Worm (Caenorhabditis elegans) whole organism, L2 larva: Measurements from ENCODE around the gene kvs-4.

Experiments used
- C34F6.9 ChIP-seq: fragments of 150-350 bp; optimal IDR thresholded peaks from 2 replicates; lab custom pipeline; 2014; ENCODE audit warnings: missing biosample characterization, missing genetic modification characterization
- F13H6.1 ChIP-seq: sonication (generic microtip); optimal IDR thresholded peaks from 2 replicates; lab custom pipeline; 2016; ENCODE audit warnings: missing genetic modification characterization, missing compliant biosample characterization
- R02D3.7 ChIP-seq: fragments of 150-350 bp; optimal IDR thresholded peaks from 2 replicates; lab custom pipeline; 2014; ENCODE audit warnings: missing biosample characterization, missing genetic modification characterization
- Y55F3AM.14 ChIP-seq: fragments of 200-800 bp; sonication (Bioruptor generic); optimal IDR thresholded peaks from 2 replicates; lab custom pipeline; 2018; ENCODE audit warnings: mild to moderate bottlenecking, missing genetic modification characterization, missing compliant biosample characterization
- alr-1 ChIP-seq: fragments of 150-350 bp; optimal IDR thresholded peaks from 2 replicates; lab custom pipeline; 2014; ENCODE audit warnings: missing biosample characterization, missing genetic modification characterization
- aly-2 ChIP-seq: fragments of 150-350 bp; optimal IDR thresholded peaks from 2 replicates; lab custom pipeline; 2014; ENCODE audit warnings: missing biosample characterization, missing genetic modification characterization
- ama-1 ChIP-seq: fragments of 150-350 bp; optimal IDR thresholded peaks from 2 replicates; lab custom pipeline; 2018; ENCODE audit warnings: inconsistent platforms
- blmp-1 ChIP-seq: sonication (generic microtip); optimal IDR thresholded peaks from 2 replicates; lab custom pipeline; 2017; ENCODE audit warnings: missing genetic modification characterization, mild to moderate bottlenecking, missing compliant biosample characterization, antibody characterized with exemption, moderate library complexity; ENCODE audit not compliant: insufficient read depth
- ceh-16 ChIP-seq: fragments of 150-350 bp; optimal IDR thresholded peaks from 2 replicates; lab custom pipeline; 2014; ENCODE audit warnings: missing biosample characterization, missing genetic modification characterization
- ceh-82 ChIP-seq: fragments of 150-350 bp; optimal IDR thresholded peaks from 2 replicates; lab custom pipeline; 2014; ENCODE audit warnings: missing biosample characterization, missing genetic modification characterization
- crh-2 ChIP-seq: sonication (generic microtip); optimal IDR thresholded peaks from 2 replicates; lab custom pipeline; 2017; ENCODE audit warnings: missing biosample characterization, missing genetic modification characterization
- dmd-4 ChIP-seq: sonication (generic microtip); optimal IDR thresholded peaks from 2 replicates; lab custom pipeline; 2017; ENCODE audit warnings: missing biosample characterization, missing genetic modification characterization
- egl-27 ChIP-seq: sonication (generic microtip); optimal IDR thresholded peaks from 3 replicates; lab custom pipeline; 2017; ENCODE audit warnings: missing biosample characterization, missing genetic modification reagents, missing genetic modification characterization
- elt-1 ChIP-seq: fragments of 150-350 bp; optimal IDR thresholded peaks from 2 replicates; lab custom pipeline; 2014; ENCODE audit warnings: missing biosample characterization, missing genetic modification characterization
- elt-3 ChIP-seq: sonication (generic microtip); optimal IDR thresholded peaks from 2 replicates; lab custom pipeline; 2017; ENCODE audit warnings: missing biosample characterization, missing genetic modification characterization
- gmeb-1 ChIP-seq: fragments of 150-350 bp; optimal IDR thresholded peaks from 2 replicates; lab custom pipeline; 2014; ENCODE audit warnings: missing biosample characterization, missing genetic modification characterization
- lin-11 ChIP-seq: fragments of 150-350 bp; sonication (generic microtip); optimal IDR thresholded peaks from 2 replicates; lab custom pipeline; 2014; ENCODE audit warnings: missing biosample characterization, missing genetic modification characterization, inconsistent platforms, mixed read lengths
- lin-13 ChIP-seq: fragments of 150-350 bp; optimal IDR thresholded peaks from 2 replicates; lab custom pipeline; 2014; ENCODE audit warnings: missing biosample characterization, missing genetic modification reagents, missing genetic modification characterization
- lin-39 ChIP-seq: fragments of 150-350 bp; optimal IDR thresholded peaks from 2 replicates; lab custom pipeline; 2014; ENCODE audit warnings: missing biosample characterization, missing genetic modification reagents, missing genetic modification characterization
- lsy-2 ChIP-seq, 2 experiments: fragments of 150-350 bp in 1 of 2; sonication (generic microtip) in 1 of 2; optimal IDR thresholded peaks; 2 replicates each; lab custom pipeline; 2014 to 2017; ENCODE audit warnings: missing biosample characterization in 2 of 2, missing genetic modification characterization in 2 of 2
- mab-5 ChIP-seq: fragments of 150-350 bp; optimal IDR thresholded peaks from 2 replicates; lab custom pipeline; 2014; ENCODE audit warnings: missing biosample characterization, missing genetic modification characterization
- mbf-1 ChIP-seq: sonication (generic microtip); optimal IDR thresholded peaks from 2 replicates; lab custom pipeline; 2017; ENCODE audit warnings: missing biosample characterization, missing genetic modification characterization
- mdl-1 ChIP-seq, 2 experiments: fragments of 150-350 bp in 1 of 2; sonication (generic microtip) in 1 of 2; optimal IDR thresholded peaks; 2 replicates each; lab custom pipeline; 2017; ENCODE audit warnings: missing biosample characterization in 2 of 2, missing genetic modification characterization in 2 of 2
- nhr-10 ChIP-seq: sonication (generic microtip); optimal IDR thresholded peaks from 2 replicates; lab custom pipeline; 2017; ENCODE audit warnings: missing biosample characterization, missing genetic modification characterization
- nhr-11 ChIP-seq: fragments of 150-350 bp; optimal IDR thresholded peaks from 2 replicates; lab custom pipeline; 2014; ENCODE audit warnings: missing biosample characterization, missing genetic modification characterization
- nhr-12 ChIP-seq: fragments of 150-350 bp; optimal IDR thresholded peaks from 2 replicates; lab custom pipeline; 2014; ENCODE audit warnings: missing biosample characterization, missing genetic modification characterization
- nhr-129 ChIP-seq: fragments of 150-350 bp; optimal IDR thresholded peaks from 2 replicates; lab custom pipeline; 2014; ENCODE audit warnings: missing biosample characterization, missing genetic modification characterization
- nhr-21 ChIP-seq: fragments of 150-350 bp; optimal IDR thresholded peaks from 2 replicates; lab custom pipeline; 2014; ENCODE audit warnings: missing biosample characterization, missing genetic modification characterization
- nhr-237 ChIP-seq: fragments of 150-350 bp; optimal IDR thresholded peaks from 2 replicates; lab custom pipeline; 2014; ENCODE audit warnings: missing biosample characterization, missing genetic modification characterization
- nhr-25 ChIP-seq: fragments of 150-350 bp; sonication (generic microtip); optimal IDR thresholded peaks from 3 replicates; lab custom pipeline; 2014; ENCODE audit warnings: missing biosample characterization, missing genetic modification characterization
- nhr-6 ChIP-seq: fragments of 150-350 bp; optimal IDR thresholded peaks from 2 replicates; lab custom pipeline; 2014; ENCODE audit warnings: missing biosample characterization, missing genetic modification characterization
- nhr-77 ChIP-seq: fragments of 150-350 bp; optimal IDR thresholded peaks from 2 replicates; lab custom pipeline; 2014; ENCODE audit warnings: missing biosample characterization, missing genetic modification characterization
- peb-1 ChIP-seq: fragments of 150-350 bp; optimal IDR thresholded peaks from 2 replicates; lab custom pipeline; 2014; ENCODE audit warnings: missing biosample characterization, missing genetic modification characterization
- sem-4 ChIP-seq: fragments of 150-350 bp; optimal IDR thresholded peaks from 2 replicates; lab custom pipeline; 2014; ENCODE audit warnings: missing biosample characterization, missing genetic modification reagents, missing genetic modification characterization
- skn-1 ChIP-seq: sonication (generic microtip); optimal IDR thresholded peaks from 2 replicates; lab custom pipeline; 2017; ENCODE audit warnings: missing biosample characterization, missing genetic modification characterization
- sma-9 ChIP-seq, 2 experiments: fragments of 150-350 bp in 1 of 2; sonication (generic microtip) in 1 of 2; optimal IDR thresholded peaks; 2 replicates each; lab custom pipeline; 2014 to 2016; ENCODE audit warnings: missing genetic modification characterization in 2 of 2, mild to moderate bottlenecking in 1 of 2, missing biosample characterization in 1 of 2, missing compliant biosample characterization in 1 of 2, missing genetic modification reagents in 1 of 2, moderate library complexity in 1 of 2
- snpc-4 ChIP-seq: fragments of 150-350 bp; optimal IDR thresholded peaks from 2 replicates; lab custom pipeline; 2014; ENCODE audit warnings: missing biosample characterization, missing genetic modification characterization
- unc-39 ChIP-seq: fragments of 150-350 bp; optimal IDR thresholded peaks from 2 replicates; lab custom pipeline; 2014; ENCODE audit warnings: missing biosample characterization, missing genetic modification characterization
- unc-55 ChIP-seq: fragments of 150-350 bp; sonication (generic microtip); optimal IDR thresholded peaks from 3 replicates; lab custom pipeline; 2014; ENCODE audit warnings: missing biosample characterization, missing genetic modification reagents, missing genetic modification characterization
- unc-62 ChIP-seq: fragments of 150-350 bp; optimal IDR thresholded peaks from 2 replicates; lab custom pipeline; 2014; ENCODE audit warnings: missing biosample characterization, missing genetic modification reagents, missing genetic modification characterization
- zag-1 ChIP-seq: fragments of 150-350 bp; optimal IDR thresholded peaks from 2 replicates; lab custom pipeline; 2014; ENCODE audit warnings: missing biosample characterization, missing genetic modification characterization
- ztf-1 ChIP-seq: fragments of 200-800 bp; sonication (Bioruptor generic); conservative IDR thresholded peaks from 2 replicates; pipeline ENCODE4 v1.3.6; 2022; ENCODE audit warnings: missing genetic modification characterization, missing compliant biosample characterization
- ztf-11 ChIP-seq: sonication (generic microtip); optimal IDR thresholded peaks from 2 replicates; lab custom pipeline; 2017; ENCODE audit warnings: missing biosample characterization, missing genetic modification characterization
- ztf-4 ChIP-seq: fragments of 150-350 bp; optimal IDR thresholded peaks from 2 replicates; lab custom pipeline; 2014; ENCODE audit warnings: missing biosample characterization, missing genetic modification characterization

The kvs-4 gene

ce11 chrIII:10994085-10994484, 18.3 kb upstream of the kvs-4 start:
- TF ChIP-seq unc-39 (no peak), nhr-237 (no peak), nhr-25 (tag; lab: Kevin White, UChicago) (no peak), unc-62 (GFP tag; lab: Kevin White, UChicago) (no peak), elt-3 (tag; lab: Kevin White, UChicago) (no peak), mbf-1 (tag; lab: Kevin White, UChicago) (no peak), F13H6.1 (no peak), aly-2 (tag; lab: Kevin White, UChicago) (no peak), unc-55 (GFP tag; lab: Kevin White, UChicago) (no peak), mab-5 (no peak), nhr-11 (tag; lab: Kevin White, UChicago) (no peak)

- no peak for TF ChIP-seq nhr-129
- no peak for TF ChIP-seq C34F6.9 (tag; lab: Kevin White, UChicago)
- TF ChIP-seq sem-4 (tag; lab: Kevin White, UChicago), result no peak
- no peak for TF ChIP-seq gmeb-1 (tag; lab: Kevin White, UChicago)
- TF ChIP-seq nhr-10, result no peak
- no peak for TF ChIP-seq mbf-1 (tag; lab: Kevin White, UChicago)
- no peak for TF ChIP-seq ama-1 (lab: Kevin White, UChicago)
- no peak for TF ChIP-seq ceh-16 (tag; lab: Kevin White, UChicago)
- TF ChIP-seq crh-2, result no peak
- no peak for TF ChIP-seq skn-1 (tag; lab: Kevin White, UChicago)
- no peak for TF ChIP-seq dmd-4 (tag; lab: Kevin White, UChicago)
- no peak for TF ChIP-seq ceh-82 (tag; lab: Kevin White, UChicago)
- TF ChIP-seq alr-1 (tag; lab: Kevin White, UChicago), result no peak
- no peak for TF ChIP-seq lsy-2 (tag; optimal IDR thresholded peaks at IDR 0.05; lab: Kevin White, UChicago)
- no peak for TF ChIP-seq peb-1 (tag; lab: Kevin White, UChicago)
- TF ChIP-seq ztf-1 (GFP tag; lab: Robert Waterston, UW), result no peak
- TF ChIP-seq nhr-77 (tag; lab: Kevin White, UChicago), result no peak
- no peak for TF ChIP-seq nhr-21
- TF ChIP-seq nhr-6 (tag; lab: Kevin White, UChicago), result no peak
- TF ChIP-seq ztf-11 (tag; lab: Kevin White, UChicago), result no peak
Observed at ce11 chrIII:10995156-10995555, 17.2 kb upstream of the kvs-4 start, which contains the start of gene dmsr-5. TSS of gene dmsr-5 (minus strand) at chrIII:10995256.

- TF ChIP-seq crh-2 (no peak), elt-1 (tag; lab: Kevin White, UChicago) (no peak), peb-1 (tag; lab: Kevin White, UChicago) (no peak), mbf-1 (tag; lab: Kevin White, UChicago) (no peak), nhr-25 (tag; lab: Kevin White, UChicago) (no peak)
Observed at ce11 chrIII:11002808-11003207, 9.6 kb upstream of the kvs-4 start.

- TF ChIP-seq zag-1 (peak; percentile 50), nhr-25 (tag; lab: Kevin White, UChicago) (peak; percentile 68), lin-13 (peak; percentile 85), skn-1 (tag; lab: Kevin White, UChicago) (no peak), blmp-1 (tag; lab: Kevin White, UChicago) (peak; percentile 56), nhr-11 (tag; lab: Kevin White, UChicago) (no peak), unc-62 (GFP tag; lab: Kevin White, UChicago) (no peak), R02D3.7 (tag; lab: Kevin White, UChicago) (peak; percentile 30), lin-11 (tag; lab: Kevin White, UChicago) (peak; percentile 78), F13H6.1 (peak; percentile 67), ztf-11 (tag; lab: Kevin White, UChicago) (no peak), lin-39 (no peak), egl-27 (tag; lab: Kevin White, UChicago) (no peak), lsy-2 (tag; optimal IDR thresholded peaks at IDR 0.05; lab: Kevin White, UChicago) (peak; percentile 71 to 91), mab-5 (peak; percentile 65), ama-1 (lab: Kevin White, UChicago) (peak; percentile 35), nhr-21 (peak; percentile 69), unc-55 (GFP tag; lab: Kevin White, UChicago) (peak; percentile 98), dmd-4 (tag; lab: Kevin White, UChicago) (no peak), ztf-1 (GFP tag; lab: Robert Waterston, UW) (no peak), Y55F3AM.14 (GFP tag; lab: Kevin White, UChicago) (no peak), sma-9 (GFP tag; optimal IDR thresholded peaks at IDR 0.05; lab: Kevin White, UChicago) (peak; percentile 73), sma-9 (tag; optimal IDR thresholded peaks at IDR 0.05; lab: Kevin White, UChicago) (no peak), nhr-6 (tag; lab: Kevin White, UChicago) (peak; percentile 1), mdl-1 (tag; optimal IDR thresholded peaks at IDR 0.05; lab: Kevin White, UChicago) (peak in 1 of 2 experiments; percentile 13), snpc-4 (tag; lab: Kevin White, UChicago) (peak; percentile 91), nhr-12 (tag; lab: Kevin White, UChicago) (no peak), ztf-4 (tag; lab: Kevin White, UChicago) (peak; percentile 62), mbf-1 (tag; lab: Kevin White, UChicago) (no peak), nhr-129 (peak; percentile 83), elt-1 (tag; lab: Kevin White, UChicago) (no peak), C34F6.9 (tag; lab: Kevin White, UChicago) (peak; percentile 80), nhr-77 (tag; lab: Kevin White, UChicago) (no peak)
Observed at ce11 chrIII:11007552-11008272, 4.7 kb upstream of the kvs-4 start, which contains the start of the genes fipr-17 and Y48A6B.3. TSS of gene fipr-17 (minus strand) at chrIII:11007602. TSS of gene Y48A6B.3 (plus strand) at chrIII:11008222.
